Worm (Caenorhabditis elegans): ENCODE results near the gene K01A11.3.

- TF ChIP-seq dve-1 (tag; optimal IDR thresholded peaks at IDR 0.05) = no peak
- no peak for TF ChIP-seq nfya-1 (tag; optimal IDR thresholded peaks at IDR 0.05)
- TF ChIP-seq pha-2 (tag; optimal IDR thresholded peaks at IDR 0.05) = no peak
Observed at ce11 chrIII:3426741-3427140, 25.7 kb downstream of the K01A11.3 start.

Data from whole organism, late embryonic.